Worm (Caenorhabditis elegans) whole organism, L1 larva: Measurements from ENCODE around the gene twk-34.

Source experiments
- alr-1 ChIP-seq: fragments of 200-800 bp; sonication (Bioruptor generic); optimal IDR thresholded peaks from 2 replicates; lab custom pipeline; 2018; ENCODE audit warnings: borderline replicate concordance, mild to moderate bottlenecking, missing genetic modification characterization, missing compliant biosample characterization
- ama-1 ChIP-seq: fragments of 150-350 bp; optimal IDR thresholded peaks from 2 replicates; lab custom pipeline; 2014
- blmp-1 ChIP-seq: fragments of 150-350 bp; optimal IDR thresholded peaks from 2 replicates; lab custom pipeline; 2014; ENCODE audit warnings: missing biosample characterization, missing genetic modification characterization
- fkh-10 ChIP-seq: sonication (generic microtip); optimal IDR thresholded peaks from 2 replicates; lab custom pipeline; 2017; ENCODE audit warnings: missing biosample characterization, missing genetic modification reagents, missing genetic modification characterization
- fos-1 ChIP-seq: fragments of 150-350 bp; optimal IDR thresholded peaks from 2 replicates; lab custom pipeline; 2014; ENCODE audit warnings: missing biosample characterization, missing genetic modification characterization
- irx-1 ChIP-seq: sonication (generic microtip); optimal IDR thresholded peaks from 2 replicates; lab custom pipeline; 2016; ENCODE audit warnings: missing genetic modification characterization, missing compliant biosample characterization
- lin-13 ChIP-seq: fragments of 150-350 bp; optimal IDR thresholded peaks from 2 replicates; lab custom pipeline; 2014; ENCODE audit warnings: missing biosample characterization, missing genetic modification reagents, missing genetic modification characterization
- mdl-1 ChIP-seq, 2 experiments: fragments of 150-350 bp; optimal IDR thresholded peaks; 2 replicates each; lab custom pipeline; 2014 to 2017; ENCODE audit warnings: missing biosample characterization in 2 of 2, missing genetic modification characterization in 2 of 2, inconsistent platforms in 1 of 2
- mep-1 ChIP-seq: fragments of 150-350 bp; optimal IDR thresholded peaks from 2 replicates; lab custom pipeline; 2014; ENCODE audit warnings: missing biosample characterization, missing genetic modification characterization
- skn-1 ChIP-seq: fragments of 150-350 bp; optimal IDR thresholded peaks from 2 replicates; lab custom pipeline; 2014; ENCODE audit warnings: missing biosample characterization, missing genetic modification characterization
- sptf-1 ChIP-seq: fragments of 150-350 bp; optimal IDR thresholded peaks from 2 replicates; lab custom pipeline; 2014; ENCODE audit warnings: missing biosample characterization, missing genetic modification characterization
- vab-15 ChIP-seq: sonication (generic microtip); optimal IDR thresholded peaks from 2 replicates; lab custom pipeline; 2017; ENCODE audit warnings: missing genotype, mild to moderate bottlenecking, missing genetic modification characterization, missing compliant biosample characterization
- ztf-4 ChIP-seq: fragments of 150-350 bp; optimal IDR thresholded peaks from 2 replicates; lab custom pipeline; 2014; ENCODE audit warnings: missing biosample characterization, missing genetic modification characterization

ce11 chrV:15668870-15669269, 35.9 kb upstream of the twk-34 start, which contains the start of gene K06B4.4:
- no peak for TF ChIP-seq fos-1 (tag; lab: Kevin White, UChicago)
- TF ChIP-seq lin-13, result no peak
- no peak for TF ChIP-seq skn-1 (tag; lab: Kevin White, UChicago)
- no peak for TF ChIP-seq ama-1 (lab: Kevin White, UChicago)
- no peak for TF ChIP-seq irx-1 (tag; lab: Kevin White, UChicago)
- no peak for TF ChIP-seq fkh-10 (GFP tag; lab: Kevin White, UChicago)
- TF ChIP-seq vab-15, result no peak
- no peak for TF ChIP-seq ztf-4 (tag; lab: Kevin White, UChicago)
- no peak for TF ChIP-seq mep-1 (tag; lab: Kevin White, UChicago)
- no peak for TF ChIP-seq alr-1 (tag; lab: Kevin White, UChicago)
- TF ChIP-seq sptf-1 (tag; lab: Kevin White, UChicago), result no peak
- no peak for TF ChIP-seq blmp-1 (tag; lab: Kevin White, UChicago)
- no peak for TF ChIP-seq mdl-1 (tag; optimal IDR thresholded peaks at IDR 0.05; lab: Kevin White, UChicago)
